Worm (Caenorhabditis elegans) whole organism, L2 larva: ENCODE results near the gene srt-69.
A peak's percentile ranks its signal among the peaks of the same experiment; 100 is the strongest.

Experiments
- C34F6.9 ChIP-seq: fragments of 150-350 bp; optimal IDR thresholded peaks from 2 replicates; lab custom pipeline; 2014; ENCODE audit warnings: missing biosample characterization, missing genetic modification characterization
- F13H6.1 ChIP-seq: sonication (generic microtip); optimal IDR thresholded peaks from 2 replicates; lab custom pipeline; 2016; ENCODE audit warnings: missing genetic modification characterization, missing compliant biosample characterization
- R02D3.7 ChIP-seq: fragments of 150-350 bp; optimal IDR thresholded peaks from 2 replicates; lab custom pipeline; 2014; ENCODE audit warnings: missing biosample characterization, missing genetic modification characterization
- ZK546.5 ChIP-seq: sonication (generic microtip); optimal IDR thresholded peaks from 2 replicates; lab custom pipeline; 2017; ENCODE audit warnings: missing biosample characterization, missing genetic modification characterization
- alr-1 ChIP-seq: fragments of 150-350 bp; optimal IDR thresholded peaks from 2 replicates; lab custom pipeline; 2014; ENCODE audit warnings: missing biosample characterization, missing genetic modification characterization
- aly-2 ChIP-seq: fragments of 150-350 bp; optimal IDR thresholded peaks from 2 replicates; lab custom pipeline; 2014; ENCODE audit warnings: missing biosample characterization, missing genetic modification characterization
- ama-1 ChIP-seq: fragments of 150-350 bp; optimal IDR thresholded peaks from 2 replicates; lab custom pipeline; 2018; ENCODE audit warnings: inconsistent platforms
- blmp-1 ChIP-seq: sonication (generic microtip); optimal IDR thresholded peaks from 2 replicates; lab custom pipeline; 2017; ENCODE audit warnings: missing genetic modification characterization, mild to moderate bottlenecking, missing compliant biosample characterization, antibody characterized with exemption, moderate library complexity; ENCODE audit not compliant: insufficient read depth
- ceh-16 ChIP-seq: fragments of 150-350 bp; optimal IDR thresholded peaks from 2 replicates; lab custom pipeline; 2014; ENCODE audit warnings: missing biosample characterization, missing genetic modification characterization
- crh-2 ChIP-seq: sonication (generic microtip); optimal IDR thresholded peaks from 2 replicates; lab custom pipeline; 2017; ENCODE audit warnings: missing biosample characterization, missing genetic modification characterization
- dmd-4 ChIP-seq: sonication (generic microtip); optimal IDR thresholded peaks from 2 replicates; lab custom pipeline; 2017; ENCODE audit warnings: missing biosample characterization, missing genetic modification characterization
- egl-27 ChIP-seq: sonication (generic microtip); optimal IDR thresholded peaks from 3 replicates; lab custom pipeline; 2017; ENCODE audit warnings: missing biosample characterization, missing genetic modification reagents, missing genetic modification characterization
- elt-1 ChIP-seq: fragments of 150-350 bp; optimal IDR thresholded peaks from 2 replicates; lab custom pipeline; 2014; ENCODE audit warnings: missing biosample characterization, missing genetic modification characterization
- elt-3 ChIP-seq: sonication (generic microtip); optimal IDR thresholded peaks from 2 replicates; lab custom pipeline; 2017; ENCODE audit warnings: missing biosample characterization, missing genetic modification characterization
- gmeb-1 ChIP-seq: fragments of 150-350 bp; optimal IDR thresholded peaks from 2 replicates; lab custom pipeline; 2014; ENCODE audit warnings: missing biosample characterization, missing genetic modification characterization
- lin-13 ChIP-seq: fragments of 150-350 bp; optimal IDR thresholded peaks from 2 replicates; lab custom pipeline; 2014; ENCODE audit warnings: missing biosample characterization, missing genetic modification reagents, missing genetic modification characterization
- lin-39 ChIP-seq: fragments of 150-350 bp; optimal IDR thresholded peaks from 2 replicates; lab custom pipeline; 2014; ENCODE audit warnings: missing biosample characterization, missing genetic modification reagents, missing genetic modification characterization
- lsy-2 ChIP-seq, 2 experiments: fragments of 150-350 bp in 1 of 2; sonication (generic microtip) in 1 of 2; optimal IDR thresholded peaks; 2 replicates each; lab custom pipeline; 2014 to 2017; ENCODE audit warnings: missing biosample characterization in 2 of 2, missing genetic modification characterization in 2 of 2
- mab-5 ChIP-seq: fragments of 150-350 bp; optimal IDR thresholded peaks from 2 replicates; lab custom pipeline; 2014; ENCODE audit warnings: missing biosample characterization, missing genetic modification characterization
- mbf-1 ChIP-seq: sonication (generic microtip); optimal IDR thresholded peaks from 2 replicates; lab custom pipeline; 2017; ENCODE audit warnings: missing biosample characterization, missing genetic modification characterization
- mdl-1 ChIP-seq, 2 experiments: fragments of 150-350 bp in 1 of 2; sonication (generic microtip) in 1 of 2; optimal IDR thresholded peaks; 2 replicates each; lab custom pipeline; 2017; ENCODE audit warnings: missing biosample characterization in 2 of 2, missing genetic modification characterization in 2 of 2
- nhr-10 ChIP-seq: sonication (generic microtip); optimal IDR thresholded peaks from 2 replicates; lab custom pipeline; 2017; ENCODE audit warnings: missing biosample characterization, missing genetic modification characterization
- nhr-11 ChIP-seq: fragments of 150-350 bp; optimal IDR thresholded peaks from 2 replicates; lab custom pipeline; 2014; ENCODE audit warnings: missing biosample characterization, missing genetic modification characterization
- nhr-12 ChIP-seq: fragments of 150-350 bp; optimal IDR thresholded peaks from 2 replicates; lab custom pipeline; 2014; ENCODE audit warnings: missing biosample characterization, missing genetic modification characterization
- nhr-129 ChIP-seq: fragments of 150-350 bp; optimal IDR thresholded peaks from 2 replicates; lab custom pipeline; 2014; ENCODE audit warnings: missing biosample characterization, missing genetic modification characterization
- nhr-21 ChIP-seq: fragments of 150-350 bp; optimal IDR thresholded peaks from 2 replicates; lab custom pipeline; 2014; ENCODE audit warnings: missing biosample characterization, missing genetic modification characterization
- nhr-23 ChIP-seq: fragments of 150-350 bp; optimal IDR thresholded peaks from 2 replicates; lab custom pipeline; 2014; ENCODE audit warnings: missing biosample characterization, missing genetic modification reagents, missing genetic modification characterization
- nhr-237 ChIP-seq: fragments of 150-350 bp; optimal IDR thresholded peaks from 2 replicates; lab custom pipeline; 2014; ENCODE audit warnings: missing biosample characterization, missing genetic modification characterization
- nhr-25 ChIP-seq: fragments of 150-350 bp; sonication (generic microtip); optimal IDR thresholded peaks from 3 replicates; lab custom pipeline; 2014; ENCODE audit warnings: missing biosample characterization, missing genetic modification characterization
- nhr-6 ChIP-seq: fragments of 150-350 bp; optimal IDR thresholded peaks from 2 replicates; lab custom pipeline; 2014; ENCODE audit warnings: missing biosample characterization, missing genetic modification characterization
- nhr-77 ChIP-seq: fragments of 150-350 bp; optimal IDR thresholded peaks from 2 replicates; lab custom pipeline; 2014; ENCODE audit warnings: missing biosample characterization, missing genetic modification characterization
- peb-1 ChIP-seq: fragments of 150-350 bp; optimal IDR thresholded peaks from 2 replicates; lab custom pipeline; 2014; ENCODE audit warnings: missing biosample characterization, missing genetic modification characterization
- sem-4 ChIP-seq: fragments of 150-350 bp; optimal IDR thresholded peaks from 2 replicates; lab custom pipeline; 2014; ENCODE audit warnings: missing biosample characterization, missing genetic modification reagents, missing genetic modification characterization
- skn-1 ChIP-seq: sonication (generic microtip); optimal IDR thresholded peaks from 2 replicates; lab custom pipeline; 2017; ENCODE audit warnings: missing biosample characterization, missing genetic modification characterization
- sma-3 ChIP-seq: sonication (generic microtip); optimal IDR thresholded peaks from 2 replicates; lab custom pipeline; 2016; ENCODE audit warnings: missing genetic modification reagents, missing genetic modification characterization, missing compliant biosample characterization
- sma-9 ChIP-seq, 2 experiments: fragments of 150-350 bp in 1 of 2; sonication (generic microtip) in 1 of 2; optimal IDR thresholded peaks; 2 replicates each; lab custom pipeline; 2014 to 2016; ENCODE audit warnings: missing genetic modification characterization in 2 of 2, mild to moderate bottlenecking in 1 of 2, missing biosample characterization in 1 of 2, missing compliant biosample characterization in 1 of 2, missing genetic modification reagents in 1 of 2, moderate library complexity in 1 of 2
- snpc-4 ChIP-seq: fragments of 150-350 bp; optimal IDR thresholded peaks from 2 replicates; lab custom pipeline; 2014; ENCODE audit warnings: missing biosample characterization, missing genetic modification characterization
- unc-39 ChIP-seq: fragments of 150-350 bp; optimal IDR thresholded peaks from 2 replicates; lab custom pipeline; 2014; ENCODE audit warnings: missing biosample characterization, missing genetic modification characterization
- unc-55 ChIP-seq: fragments of 150-350 bp; sonication (generic microtip); optimal IDR thresholded peaks from 3 replicates; lab custom pipeline; 2014; ENCODE audit warnings: missing biosample characterization, missing genetic modification reagents, missing genetic modification characterization
- unc-62 ChIP-seq: fragments of 150-350 bp; optimal IDR thresholded peaks from 2 replicates; lab custom pipeline; 2014; ENCODE audit warnings: missing biosample characterization, missing genetic modification reagents, missing genetic modification characterization
- zag-1 ChIP-seq: fragments of 150-350 bp; optimal IDR thresholded peaks from 2 replicates; lab custom pipeline; 2014; ENCODE audit warnings: missing biosample characterization, missing genetic modification characterization
- ztf-1 ChIP-seq: fragments of 200-800 bp; sonication (Bioruptor generic); conservative IDR thresholded peaks from 2 replicates; pipeline ENCODE4 v1.3.6; 2022; ENCODE audit warnings: missing genetic modification characterization, missing compliant biosample characterization
- ztf-11 ChIP-seq: sonication (generic microtip); optimal IDR thresholded peaks from 2 replicates; lab custom pipeline; 2017; ENCODE audit warnings: missing biosample characterization, missing genetic modification characterization
- ztf-4 ChIP-seq: fragments of 150-350 bp; optimal IDR thresholded peaks from 2 replicates; lab custom pipeline; 2014; ENCODE audit warnings: missing biosample characterization, missing genetic modification characterization

The srt-69 gene

ce11 chrV:5303389-5303788 lies 37.9 kb upstream of the srt-69 start, which contains the start of gene ncx-2:
ncx-2 (plus strand) TSS chrV:5303689.
- no peak for TF ChIP-seq C34F6.9 (tag; lab: Kevin White, UChicago)
- TF ChIP-seq ama-1: no peak
- no peak for TF ChIP-seq unc-62
- TF ChIP-seq crh-2: no peak
- TF ChIP-seq nhr-23 (tag; lab: Kevin White, UChicago): no peak
- no peak for TF ChIP-seq aly-2 (tag; lab: Kevin White, UChicago)
- no peak for TF ChIP-seq lin-13
- TF ChIP-seq nhr-25 (tag; lab: Kevin White, UChicago): no peak
- TF ChIP-seq mbf-1: no peak
- no peak for TF ChIP-seq unc-39
- TF ChIP-seq nhr-10 (tag; lab: Kevin White, UChicago): no peak

- TF ChIP-seq snpc-4 (tag; lab: Kevin White, UChicago) (no peak), elt-1 (tag; lab: Kevin White, UChicago) (no peak), egl-27 (tag; lab: Kevin White, UChicago) (no peak), unc-55 (GFP tag; lab: Kevin White, UChicago) (no peak), nhr-237 (tag; lab: Kevin White, UChicago) (no peak), blmp-1 (tag; lab: Kevin White, UChicago) (no peak), ceh-16 (tag; lab: Kevin White, UChicago) (no peak), nhr-23 (tag; lab: Kevin White, UChicago) (no peak), skn-1 (tag; lab: Kevin White, UChicago) (no peak), lin-39 (tag; lab: Kevin White, UChicago) (no peak), gmeb-1 (tag; lab: Kevin White, UChicago) (no peak), mbf-1 (no peak), F13H6.1 (tag; lab: Kevin White, UChicago) (no peak)
Observed at ce11 chrV:5301226-5301625, 35.7 kb upstream of the srt-69 start.

DNA sequence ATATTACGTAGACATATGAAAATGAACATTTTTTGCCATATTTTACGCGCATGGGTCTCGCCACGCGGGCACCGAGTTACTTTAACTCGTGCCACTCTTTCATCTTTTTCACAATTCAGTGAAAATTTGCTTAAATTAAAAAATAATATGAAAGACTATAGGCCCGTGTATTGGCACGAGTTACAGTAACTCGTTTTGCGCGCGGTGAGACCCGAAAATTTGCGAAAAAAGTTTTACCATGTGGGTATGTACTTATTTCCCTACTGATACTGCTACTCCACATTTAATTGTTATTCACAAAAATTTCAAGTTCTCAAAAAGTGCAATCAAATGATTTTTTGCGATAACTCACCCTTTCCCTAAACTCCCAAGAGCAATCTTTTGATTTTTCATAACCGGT lies 32.3 kb upstream of the srt-69 start:
- TF ChIP-seq unc-39 (no peak), snpc-4 (tag; lab: Kevin White, UChicago) (no peak), gmeb-1 (tag; lab: Kevin White, UChicago) (no peak), peb-1 (tag; lab: Kevin White, UChicago) (no peak), elt-3 (tag; lab: Kevin White, UChicago) (no peak), mdl-1 (tag; optimal IDR thresholded peaks at IDR 0.05; lab: Kevin White, UChicago) (no peak), ztf-11 (no peak), elt-1 (tag; lab: Kevin White, UChicago) (no peak), F13H6.1 (tag; lab: Kevin White, UChicago) (no peak), sem-4 (tag; lab: Kevin White, UChicago) (no peak), ceh-16 (tag; lab: Kevin White, UChicago) (no peak), nhr-21 (tag; lab: Kevin White, UChicago) (no peak), skn-1 (tag; lab: Kevin White, UChicago) (no peak)

DNA sequence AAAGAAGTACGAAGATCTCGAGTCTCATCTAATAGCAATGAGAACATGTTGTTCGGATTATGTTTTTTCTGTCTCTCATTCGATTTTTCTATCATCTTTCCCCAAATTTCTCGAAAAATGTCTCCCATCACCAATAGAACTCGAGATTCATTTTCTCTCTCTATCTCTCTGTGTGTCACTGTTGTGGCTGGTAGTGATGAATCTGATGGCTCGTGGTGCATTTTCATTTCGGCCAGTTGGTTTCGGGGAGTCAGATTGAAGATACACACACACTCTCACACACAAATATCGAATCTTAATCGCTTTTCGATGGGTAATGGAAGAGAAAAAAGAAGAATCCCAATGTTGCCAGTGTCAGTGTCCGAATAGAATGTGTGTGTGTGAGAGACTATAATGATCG lies 30.5 kb upstream of the srt-69 start:
- TF ChIP-seq mbf-1 (no peak), ceh-16 (tag; lab: Kevin White, UChicago) (no peak), nhr-129 (tag; lab: Kevin White, UChicago) (peak; percentile 75), ztf-11 (no peak), nhr-6 (tag; lab: Kevin White, UChicago) (no peak), lin-39 (tag; lab: Kevin White, UChicago) (no peak), ZK546.5 (tag; lab: Kevin White, UChicago) (no peak), unc-62 (no peak), nhr-77 (no peak), C34F6.9 (tag; lab: Kevin White, UChicago) (peak; percentile 46), peb-1 (tag; lab: Kevin White, UChicago) (no peak), sma-3 (GFP tag; lab: Kevin White, UChicago) (no peak), nhr-11 (tag; lab: Kevin White, UChicago) (no peak), ztf-4 (tag; lab: Kevin White, UChicago) (no peak), nhr-10 (tag; lab: Kevin White, UChicago) (no peak), ama-1 (no peak), crh-2 (no peak), gmeb-1 (tag; lab: Kevin White, UChicago) (no peak), nhr-12 (no peak), dmd-4 (tag; lab: Kevin White, UChicago) (no peak), unc-39 (no peak), alr-1 (tag; lab: Kevin White, UChicago) (no peak), blmp-1 (tag; lab: Kevin White, UChicago) (no peak), nhr-23 (tag; lab: Kevin White, UChicago) (no peak), ztf-1 (GFP tag; lab: Robert Waterston, UW) (no peak), zag-1 (tag; lab: Kevin White, UChicago) (no peak), skn-1 (tag; lab: Kevin White, UChicago) (no peak), egl-27 (tag; lab: Kevin White, UChicago) (no peak), mab-5 (tag; lab: Kevin White, UChicago) (peak; percentile 30), R02D3.7 (tag; lab: Kevin White, UChicago) (no peak), snpc-4 (tag; lab: Kevin White, UChicago) (no peak), lsy-2 (tag; optimal IDR thresholded peaks at IDR 0.05; lab: Kevin White, UChicago) (peak in 1 of 2 experiments; percentile 36), sma-9 (GFP tag; optimal IDR thresholded peaks at IDR 0.05; lab: Kevin White, UChicago) (peak; percentile 28), sma-9 (tag; optimal IDR thresholded peaks at IDR 0.05; lab: Kevin White, UChicago) (no peak), aly-2 (tag; lab: Kevin White, UChicago) (no peak), nhr-25 (tag; lab: Kevin White, UChicago) (no peak), F13H6.1 (tag; lab: Kevin White, UChicago) (peak; percentile 69)
